Worm (Caenorhabditis elegans) whole organism, L4 larva: ENCODE data around the gene faxc-1.

Experiments
- R02D3.7 ChIP-seq: fragments of 150-350 bp; sonication (generic microtip); optimal IDR thresholded peaks from 3 replicates; lab custom pipeline; 2014; ENCODE audit warnings: missing biosample characterization, missing genetic modification characterization
- fos-1 ChIP-seq: fragments of 150-350 bp; optimal IDR thresholded peaks from 2 replicates; lab custom pipeline; 2014; ENCODE audit warnings: missing biosample characterization, missing genetic modification characterization
- madf-9 ChIP-seq: fragments of 200-800 bp; sonication (Bioruptor generic); conservative IDR thresholded peaks from 2 replicates; pipeline ENCODE4 v1.3.6; 2022; ENCODE audit warnings: missing genetic modification reagents, missing genetic modification characterization, missing compliant biosample characterization
- nhr-11 ChIP-seq: fragments of 150-350 bp; optimal IDR thresholded peaks from 2 replicates; lab custom pipeline; 2014; ENCODE audit warnings: missing biosample characterization, missing genetic modification characterization
- unc-130 ChIP-seq: sonication (generic microtip); optimal IDR thresholded peaks from 2 replicates; lab custom pipeline; 2016; ENCODE audit warnings: missing genetic modification reagents, missing genetic modification characterization, missing compliant biosample characterization

DNA sequence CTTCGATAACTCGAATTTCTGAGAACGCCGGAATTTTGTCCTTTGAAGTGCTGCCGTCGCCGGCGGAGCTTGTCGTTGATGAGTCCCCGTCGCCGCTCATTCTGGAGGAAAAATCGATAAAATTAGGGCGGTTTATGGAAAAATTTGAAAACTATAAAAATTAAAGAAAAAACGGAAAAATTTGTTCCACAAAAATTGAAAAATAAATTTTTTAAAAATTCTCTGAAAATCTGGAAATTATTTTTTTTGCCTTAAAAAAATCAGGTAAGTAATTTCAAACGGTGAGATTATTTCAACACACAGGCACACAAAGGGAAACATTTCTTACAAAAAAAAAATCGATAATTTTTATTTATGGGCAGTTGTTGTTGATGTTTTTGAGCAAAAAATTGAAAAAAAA lies 7.5 kb upstream of the faxc-1 start, which contains the start of gene parn-2:
- no peak for TF ChIP-seq unc-130 (GFP tag; lab: Kevin White, UChicago)
- no peak for TF ChIP-seq fos-1 (tag; lab: Kevin White, UChicago)
- no peak for TF ChIP-seq madf-9 (GFP tag; lab: Robert Waterston, UW)
- no peak for TF ChIP-seq R02D3.7 (tag; lab: Kevin White, UChicago)
- TF ChIP-seq nhr-11 (tag; lab: Kevin White, UChicago) = no peak
